Worm (Caenorhabditis elegans): ENCODE data around the gene srbc-41.

srbc-41 gene

ce11 chrV:1635859-1636258 is 21.2 kb upstream of the srbc-41 start, which contains the start of gene str-222:
TSS of gene str-222 (plus strand) at chrV:1636159.
- TF ChIP-seq blmp-1 (tag; optimal IDR thresholded peaks at IDR 0.05), result no peak
- no peak for TF ChIP-seq alr-1 (tag; optimal IDR thresholded peaks at IDR 0.05; ENCODE audit: borderline replicate concordance)
- TF ChIP-seq unc-130 (tag; optimal IDR thresholded peaks at IDR 0.05), result no peak
- no peak for TF ChIP-seq dpl-1 (GFP tag; optimal IDR thresholded peaks at IDR 0.05)
- TF ChIP-seq nhr-47 (tag; optimal IDR thresholded peaks at IDR 0.05), result no peak
- no peak for TF ChIP-seq nhr-19 (GFP tag; conservative IDR thresholded peaks at IDR 0.05)
- TF ChIP-seq snpc-4 (tag; optimal IDR thresholded peaks at IDR 0.05), result no peak
- TF ChIP-seq efl-3 (GFP tag; optimal IDR thresholded peaks at IDR 0.05), result no peak
- no peak for TF ChIP-seq lin-15B (tag; optimal IDR thresholded peaks at IDR 0.05)
- no peak for TF ChIP-seq efl-1 (optimal IDR thresholded peaks at IDR 0.05)
- no peak for TF ChIP-seq efl-1 (GFP tag; optimal IDR thresholded peaks at IDR 0.05 in 1 of 2)
- no peak for TF ChIP-seq hpl-2 (GFP tag; optimal IDR thresholded peaks at IDR 0.05)

DNA sequence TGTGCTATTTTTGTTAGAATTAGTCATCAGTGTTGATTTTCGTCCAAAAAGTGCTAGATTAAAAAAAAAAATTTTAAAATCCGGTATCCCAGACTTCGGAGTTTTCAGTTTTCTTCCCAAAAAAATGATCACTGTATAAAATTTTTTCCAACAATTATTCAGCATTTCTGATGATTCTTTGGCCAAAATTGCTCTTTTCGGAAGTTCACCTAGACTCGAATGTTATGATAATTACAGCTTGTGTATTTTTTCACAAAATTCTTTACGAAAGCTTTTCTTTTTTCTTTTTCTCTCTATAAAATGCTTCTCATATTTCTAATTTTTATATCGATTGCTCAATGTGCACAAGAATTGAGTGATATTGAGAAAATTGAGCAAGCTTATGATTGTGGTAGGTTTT is 17.1 kb upstream of the srbc-41 start, which contains the start of gene irld-17:
irld-17 (plus strand) TSS at position 301 of the 400 bp plus-strand sequence.
- TF ChIP-seq lin-14 (GFP tag; optimal IDR thresholded peaks at IDR 0.05) (no peak), efl-1 (optimal IDR thresholded peaks at IDR 0.05) (no peak), efl-1 (GFP tag; optimal IDR thresholded peaks at IDR 0.05 in 1 of 2) (peak in 1 of 2 experiments; percentile 67)

DNA sequence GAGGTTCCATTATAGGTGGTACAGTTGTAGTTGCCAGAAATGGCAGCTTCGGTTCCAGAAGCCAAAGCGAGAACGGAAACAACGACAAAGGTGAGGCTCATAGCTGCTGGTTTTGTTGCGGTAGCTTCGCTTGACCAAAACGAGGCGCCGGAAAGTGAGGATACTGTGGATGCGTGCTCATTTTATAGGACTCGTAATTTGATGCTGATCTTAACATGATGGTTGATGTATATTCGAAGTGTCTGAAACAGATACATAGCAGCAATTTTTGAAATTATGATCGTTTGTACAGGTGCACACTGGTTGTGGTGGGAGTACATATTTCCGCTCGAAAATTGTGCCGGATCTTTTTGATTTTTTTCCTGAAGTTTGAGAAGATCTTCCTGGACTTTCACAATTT is 16.5 kb upstream of the srbc-41 start, which contains the start of gene Y46H3D.8:
Y46H3D.8 (minus strand) TSS at position 101 of the 400 bp plus-strand sequence.
- TF ChIP-seq alr-1 (tag; optimal IDR thresholded peaks at IDR 0.05; ENCODE audit: borderline replicate concordance), result no peak
- no peak for TF ChIP-seq snu-23 (GFP tag; optimal IDR thresholded peaks at IDR 0.05)
- TF ChIP-seq egl-13 (tag; optimal IDR thresholded peaks at IDR 0.05), result no peak
- TF ChIP-seq tbx-2 (tag; optimal IDR thresholded peaks at IDR 0.05), result no peak
- TF ChIP-seq lsy-2 (tag; optimal IDR thresholded peaks at IDR 0.05), result no peak
- no peak for TF ChIP-seq fkh-10 (GFP tag; optimal IDR thresholded peaks at IDR 0.05)
- no peak for TF ChIP-seq isw-1 (GFP tag; IDR thresholded peaks at IDR 0.05)
- TF ChIP-seq unc-86 (tag; optimal IDR thresholded peaks at IDR 0.05), result no peak
- TF ChIP-seq aha-1 (tag; optimal IDR thresholded peaks at IDR 0.05), result no peak
- TF ChIP-seq lin-35 (GFP tag; optimal IDR thresholded peaks at IDR 0.05), result no peak
- TF ChIP-seq zag-1 (tag; optimal IDR thresholded peaks at IDR 0.05), result no peak
- TF ChIP-seq sptf-1 (tag; optimal IDR thresholded peaks at IDR 0.05), result no peak

- peak; percentile 18 for TF ChIP-seq blmp-1 (tag; optimal IDR thresholded peaks at IDR 0.05)
- no peak for TF ChIP-seq zip-4 (GFP tag; optimal IDR thresholded peaks at IDR 0.05)
- no peak for TF ChIP-seq rnt-1 (tag; optimal IDR thresholded peaks at IDR 0.05)
- no peak for TF ChIP-seq nhr-84 (tag; optimal IDR thresholded peaks at IDR 0.05)
- no peak for TF ChIP-seq nhr-19 (GFP tag; conservative IDR thresholded peaks at IDR 0.05)
- TF ChIP-seq nhr-85 (tag), result peak; percentile 63
- peak; percentile 29 for TF ChIP-seq snu-23 (GFP tag; optimal IDR thresholded peaks at IDR 0.05)
- no peak for TF ChIP-seq swsn-7 (tag; optimal IDR thresholded peaks at IDR 0.05)
- no peak for TF ChIP-seq Y116A8C.19 (tag; optimal IDR thresholded peaks at IDR 0.05; ENCODE audit: borderline replicate concordance)
- peak; percentile 54 for TF ChIP-seq nhr-20 (tag; optimal IDR thresholded peaks at IDR 0.05)
- peak; percentile 96 for TF ChIP-seq nhr-77 (tag; optimal IDR thresholded peaks at IDR 0.05)
- peak; percentile 31 for TF ChIP-seq nhr-71 (tag; optimal IDR thresholded peaks at IDR 0.05)
- TF ChIP-seq lin-35 (GFP tag; optimal IDR thresholded peaks at IDR 0.05), result peak in 1 of 2 experiments; percentile 6
- TF ChIP-seq C16A3.4 (tag; optimal IDR thresholded peaks at IDR 0.05), result no peak
These were observed 14.7 kb upstream of the srbc-41 start, which contains the start of gene nhr-238 for ce11 chrV:1629329-1629728. TSS of gene nhr-238 (minus strand) at chrV:1629432.

DNA sequence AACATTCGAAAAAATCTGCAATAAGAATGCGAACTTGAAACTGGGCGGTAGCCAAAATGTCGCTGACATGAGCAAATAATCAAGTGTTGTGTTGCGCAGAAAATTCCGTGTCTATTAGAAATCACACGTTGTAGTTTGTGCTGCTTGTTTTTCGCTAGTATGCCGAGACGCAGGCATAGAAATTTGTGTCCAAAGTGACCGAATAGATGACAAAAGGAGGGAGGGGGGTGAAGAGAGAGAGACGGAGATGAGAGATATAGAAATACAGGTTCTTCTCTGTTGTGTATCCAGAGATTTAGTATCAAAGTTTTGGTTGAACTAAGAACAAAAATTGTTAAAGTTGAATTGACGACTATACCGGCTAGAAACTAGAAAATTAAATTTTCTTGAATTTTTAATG is 12.6 kb upstream of the srbc-41 start:
- no peak for TF ChIP-seq efl-3 (GFP tag; optimal IDR thresholded peaks at IDR 0.05)
- no peak for TF ChIP-seq ceh-90 (tag; optimal IDR thresholded peaks at IDR 0.05)
- TF ChIP-seq efl-1 (optimal IDR thresholded peaks at IDR 0.05), result peak; percentile 5 to 6
- no peak for TF ChIP-seq efl-1 (GFP tag; optimal IDR thresholded peaks at IDR 0.05 in 1 of 2)
- no peak for TF ChIP-seq ceh-88 (GFP tag; IDR thresholded peaks at IDR 0.05)
- no peak for TF ChIP-seq aha-1 (tag; optimal IDR thresholded peaks at IDR 0.05)
- no peak for TF ChIP-seq pqm-1 (tag; optimal IDR thresholded peaks at IDR 0.05)
- no peak for TF ChIP-seq C16A3.4 (tag; optimal IDR thresholded peaks at IDR 0.05)
- peak; percentile 21; the same call in 1 of the 2 replicates for TF ChIP-seq nhr-19 (GFP tag; conservative IDR thresholded peaks at IDR 0.05)
- TF ChIP-seq sptf-1 (tag; optimal IDR thresholded peaks at IDR 0.05), result no peak
- no peak for TF ChIP-seq dsc-1 (tag; optimal IDR thresholded peaks at IDR 0.05)
- no peak for TF ChIP-seq mef-2 (tag; optimal IDR thresholded peaks at IDR 0.05)
- TF ChIP-seq mab-9 (GFP tag; IDR thresholded peaks at IDR 0.05), result no peak
- TF ChIP-seq skn-1 (tag; optimal IDR thresholded peaks at IDR 0.05), result peak; percentile 81
- no peak for TF ChIP-seq fos-1 (tag; optimal IDR thresholded peaks at IDR 0.05)
- TF ChIP-seq pax-3 (tag; optimal IDR thresholded peaks at IDR 0.05), result no peak
- peak; percentile 83 for TF ChIP-seq nhr-20 (tag; optimal IDR thresholded peaks at IDR 0.05)
- no peak for TF ChIP-seq unc-62 (GFP tag; optimal IDR thresholded peaks at IDR 0.05)
- TF ChIP-seq unc-86 (tag; optimal IDR thresholded peaks at IDR 0.05), result no peak
- TF ChIP-seq lsy-2 (tag; optimal IDR thresholded peaks at IDR 0.05), result peak in 1 of 2 experiments; percentile 25
- peak; percentile 95 for TF ChIP-seq lin-14 (GFP tag; optimal IDR thresholded peaks at IDR 0.05)
